Worm (Caenorhabditis elegans) whole organism, L2 larva: Measurements from ENCODE around the gene C14A6.12.

Source experiments
- R02D3.7 ChIP-seq: fragments of 150-350 bp; optimal IDR thresholded peaks from 2 replicates; lab custom pipeline; 2014; ENCODE audit warnings: missing biosample characterization, missing genetic modification characterization
- Y55F3AM.14 ChIP-seq: fragments of 200-800 bp; sonication (Bioruptor generic); optimal IDR thresholded peaks from 2 replicates; lab custom pipeline; 2018; ENCODE audit warnings: mild to moderate bottlenecking, missing genetic modification characterization, missing compliant biosample characterization
- ZK546.5 ChIP-seq: sonication (generic microtip); optimal IDR thresholded peaks from 2 replicates; lab custom pipeline; 2017; ENCODE audit warnings: missing biosample characterization, missing genetic modification characterization
- alr-1 ChIP-seq: fragments of 150-350 bp; optimal IDR thresholded peaks from 2 replicates; lab custom pipeline; 2014; ENCODE audit warnings: missing biosample characterization, missing genetic modification characterization
- blmp-1 ChIP-seq: sonication (generic microtip); optimal IDR thresholded peaks from 2 replicates; lab custom pipeline; 2017; ENCODE audit warnings: missing genetic modification characterization, mild to moderate bottlenecking, missing compliant biosample characterization, antibody characterized with exemption, moderate library complexity; ENCODE audit not compliant: insufficient read depth
- ceh-16 ChIP-seq: fragments of 150-350 bp; optimal IDR thresholded peaks from 2 replicates; lab custom pipeline; 2014; ENCODE audit warnings: missing biosample characterization, missing genetic modification characterization
- ceh-82 ChIP-seq: fragments of 150-350 bp; optimal IDR thresholded peaks from 2 replicates; lab custom pipeline; 2014; ENCODE audit warnings: missing biosample characterization, missing genetic modification characterization
- crh-2 ChIP-seq: sonication (generic microtip); optimal IDR thresholded peaks from 2 replicates; lab custom pipeline; 2017; ENCODE audit warnings: missing biosample characterization, missing genetic modification characterization
- dmd-4 ChIP-seq: sonication (generic microtip); optimal IDR thresholded peaks from 2 replicates; lab custom pipeline; 2017; ENCODE audit warnings: missing biosample characterization, missing genetic modification characterization
- elt-3 ChIP-seq: sonication (generic microtip); optimal IDR thresholded peaks from 2 replicates; lab custom pipeline; 2017; ENCODE audit warnings: missing biosample characterization, missing genetic modification characterization
- fos-1 ChIP-seq: fragments of 150-350 bp; optimal IDR thresholded peaks from 2 replicates; lab custom pipeline; 2014; ENCODE audit warnings: missing biosample characterization, missing genetic modification characterization
- gmeb-1 ChIP-seq: fragments of 150-350 bp; optimal IDR thresholded peaks from 2 replicates; lab custom pipeline; 2014; ENCODE audit warnings: missing biosample characterization, missing genetic modification characterization
- lin-11 ChIP-seq: fragments of 150-350 bp; sonication (generic microtip); optimal IDR thresholded peaks from 2 replicates; lab custom pipeline; 2014; ENCODE audit warnings: missing biosample characterization, missing genetic modification characterization, inconsistent platforms, mixed read lengths
- lin-13 ChIP-seq: fragments of 150-350 bp; optimal IDR thresholded peaks from 2 replicates; lab custom pipeline; 2014; ENCODE audit warnings: missing biosample characterization, missing genetic modification reagents, missing genetic modification characterization
- mab-5 ChIP-seq: fragments of 150-350 bp; optimal IDR thresholded peaks from 2 replicates; lab custom pipeline; 2014; ENCODE audit warnings: missing biosample characterization, missing genetic modification characterization
- mbf-1 ChIP-seq: sonication (generic microtip); optimal IDR thresholded peaks from 2 replicates; lab custom pipeline; 2017; ENCODE audit warnings: missing biosample characterization, missing genetic modification characterization
- mdl-1 ChIP-seq, 2 experiments: fragments of 150-350 bp in 1 of 2; sonication (generic microtip) in 1 of 2; optimal IDR thresholded peaks; 2 replicates each; lab custom pipeline; 2017; ENCODE audit warnings: missing biosample characterization in 2 of 2, missing genetic modification characterization in 2 of 2
- nhr-10 ChIP-seq: sonication (generic microtip); optimal IDR thresholded peaks from 2 replicates; lab custom pipeline; 2017; ENCODE audit warnings: missing biosample characterization, missing genetic modification characterization
- nhr-11 ChIP-seq: fragments of 150-350 bp; optimal IDR thresholded peaks from 2 replicates; lab custom pipeline; 2014; ENCODE audit warnings: missing biosample characterization, missing genetic modification characterization
- nhr-12 ChIP-seq: fragments of 150-350 bp; optimal IDR thresholded peaks from 2 replicates; lab custom pipeline; 2014; ENCODE audit warnings: missing biosample characterization, missing genetic modification characterization
- nhr-129 ChIP-seq: fragments of 150-350 bp; optimal IDR thresholded peaks from 2 replicates; lab custom pipeline; 2014; ENCODE audit warnings: missing biosample characterization, missing genetic modification characterization
- nhr-21 ChIP-seq: fragments of 150-350 bp; optimal IDR thresholded peaks from 2 replicates; lab custom pipeline; 2014; ENCODE audit warnings: missing biosample characterization, missing genetic modification characterization
- nhr-23 ChIP-seq: fragments of 150-350 bp; optimal IDR thresholded peaks from 2 replicates; lab custom pipeline; 2014; ENCODE audit warnings: missing biosample characterization, missing genetic modification reagents, missing genetic modification characterization
- nhr-237 ChIP-seq: fragments of 150-350 bp; optimal IDR thresholded peaks from 2 replicates; lab custom pipeline; 2014; ENCODE audit warnings: missing biosample characterization, missing genetic modification characterization
- nhr-77 ChIP-seq: fragments of 150-350 bp; optimal IDR thresholded peaks from 2 replicates; lab custom pipeline; 2014; ENCODE audit warnings: missing biosample characterization, missing genetic modification characterization
- peb-1 ChIP-seq: fragments of 150-350 bp; optimal IDR thresholded peaks from 2 replicates; lab custom pipeline; 2014; ENCODE audit warnings: missing biosample characterization, missing genetic modification characterization
- sem-4 ChIP-seq: fragments of 150-350 bp; optimal IDR thresholded peaks from 2 replicates; lab custom pipeline; 2014; ENCODE audit warnings: missing biosample characterization, missing genetic modification reagents, missing genetic modification characterization
- skn-1 ChIP-seq: sonication (generic microtip); optimal IDR thresholded peaks from 2 replicates; lab custom pipeline; 2017; ENCODE audit warnings: missing biosample characterization, missing genetic modification characterization
- sma-3 ChIP-seq: sonication (generic microtip); optimal IDR thresholded peaks from 2 replicates; lab custom pipeline; 2016; ENCODE audit warnings: missing genetic modification reagents, missing genetic modification characterization, missing compliant biosample characterization
- sma-9 ChIP-seq, 2 experiments: fragments of 150-350 bp in 1 of 2; sonication (generic microtip) in 1 of 2; optimal IDR thresholded peaks; 2 replicates each; lab custom pipeline; 2014 to 2016; ENCODE audit warnings: missing genetic modification characterization in 2 of 2, mild to moderate bottlenecking in 1 of 2, missing biosample characterization in 1 of 2, missing compliant biosample characterization in 1 of 2, missing genetic modification reagents in 1 of 2, moderate library complexity in 1 of 2
- snpc-4 ChIP-seq: fragments of 150-350 bp; optimal IDR thresholded peaks from 2 replicates; lab custom pipeline; 2014; ENCODE audit warnings: missing biosample characterization, missing genetic modification characterization
- unc-39 ChIP-seq: fragments of 150-350 bp; optimal IDR thresholded peaks from 2 replicates; lab custom pipeline; 2014; ENCODE audit warnings: missing biosample characterization, missing genetic modification characterization
- unc-62 ChIP-seq: fragments of 150-350 bp; optimal IDR thresholded peaks from 2 replicates; lab custom pipeline; 2014; ENCODE audit warnings: missing biosample characterization, missing genetic modification reagents, missing genetic modification characterization
- zag-1 ChIP-seq: fragments of 150-350 bp; optimal IDR thresholded peaks from 2 replicates; lab custom pipeline; 2014; ENCODE audit warnings: missing biosample characterization, missing genetic modification characterization
- ztf-11 ChIP-seq: sonication (generic microtip); optimal IDR thresholded peaks from 2 replicates; lab custom pipeline; 2017; ENCODE audit warnings: missing biosample characterization, missing genetic modification characterization

The C14A6.12 gene

ce11 chrV:18134378-18134777, 28.1 kb downstream of the C14A6.12 start, which contains the start of gene Y37H2A.7:
Y37H2A.7 (minus strand) TSS chrV:18134478.
- TF ChIP-seq zag-1 (tag; lab: Kevin White, UChicago) = no peak
- no peak for TF ChIP-seq unc-62 (GFP tag; lab: Kevin White, UChicago)
- TF ChIP-seq mdl-1 (tag; optimal IDR thresholded peaks at IDR 0.05; lab: Kevin White, UChicago) = no peak
- no peak for TF ChIP-seq fos-1 (tag; lab: Kevin White, UChicago)
- no peak for TF ChIP-seq ztf-11 (tag; lab: Kevin White, UChicago)
- TF ChIP-seq lin-11 = no peak
- no peak for TF ChIP-seq R02D3.7 (tag; lab: Kevin White, UChicago)
- TF ChIP-seq crh-2 (tag; lab: Kevin White, UChicago) = no peak
- no peak for TF ChIP-seq gmeb-1 (tag; lab: Kevin White, UChicago)
- TF ChIP-seq dmd-4 (tag; lab: Kevin White, UChicago) = no peak
- TF ChIP-seq peb-1 (tag; lab: Kevin White, UChicago) = no peak
- TF ChIP-seq nhr-10 (tag; lab: Kevin White, UChicago) = no peak

ce11 chrV:18133177-18133576, 29.3 kb downstream of the C14A6.12 start, which contains the start of gene Y37H2A.18:
Y37H2A.18 (minus strand) TSS chrV:18133277.
- TF ChIP-seq mab-5 (tag; lab: Kevin White, UChicago) (no peak), nhr-21 (tag; lab: Kevin White, UChicago) (no peak), alr-1 (tag; lab: Kevin White, UChicago) (no peak), dmd-4 (tag; lab: Kevin White, UChicago) (no peak), gmeb-1 (tag; lab: Kevin White, UChicago) (no peak), ceh-82 (tag; lab: Kevin White, UChicago) (no peak), skn-1 (tag; lab: Kevin White, UChicago) (no peak), mbf-1 (tag; lab: Kevin White, UChicago) (no peak), nhr-11 (tag; lab: Kevin White, UChicago) (no peak), sem-4 (tag; lab: Kevin White, UChicago) (no peak), blmp-1 (tag; lab: Kevin White, UChicago) (no peak), Y55F3AM.14 (GFP tag; lab: Kevin White, UChicago) (no peak), ZK546.5 (tag; lab: Kevin White, UChicago) (no peak)

ce11 chrV:18131049-18131448, 31.4 kb downstream of the C14A6.12 start, which contains the start of gene Y37H2A.12:
Y37H2A.12 (minus strand) TSS chrV:18131129.
- TF ChIP-seq dmd-4 (tag; lab: Kevin White, UChicago) (no peak), snpc-4 (tag; lab: Kevin White, UChicago) (no peak), Y55F3AM.14 (GFP tag; lab: Kevin White, UChicago) (no peak), ceh-16 (tag; lab: Kevin White, UChicago) (no peak)
- TF ChIP-seq, all 48 proteins: peak for 0

- TF ChIP-seq ceh-82 (tag; lab: Kevin White, UChicago) = no peak
- TF ChIP-seq ztf-11 (tag; lab: Kevin White, UChicago) = no peak
- TF ChIP-seq elt-3 (tag; lab: Kevin White, UChicago) = no peak
- no peak for TF ChIP-seq sma-3 (GFP tag; lab: Kevin White, UChicago)
- no peak for TF ChIP-seq nhr-77 (tag; lab: Kevin White, UChicago)
- no peak for TF ChIP-seq nhr-12 (tag; lab: Kevin White, UChicago)
- TF ChIP-seq nhr-129 (tag; lab: Kevin White, UChicago) = no peak
- TF ChIP-seq crh-2 (tag; lab: Kevin White, UChicago) = no peak
- TF ChIP-seq zag-1 (tag; lab: Kevin White, UChicago) = no peak
- TF ChIP-seq sma-9 (GFP tag; optimal IDR thresholded peaks at IDR 0.05; lab: Kevin White, UChicago) = no peak
- no peak for TF ChIP-seq sma-9 (tag; optimal IDR thresholded peaks at IDR 0.05; lab: Kevin White, UChicago)
- no peak for TF ChIP-seq alr-1 (tag; lab: Kevin White, UChicago)
- no peak for TF ChIP-seq mab-5 (tag; lab: Kevin White, UChicago)
- TF ChIP-seq nhr-23 (tag; lab: Kevin White, UChicago) = no peak
- no peak for TF ChIP-seq blmp-1 (tag; lab: Kevin White, UChicago)
- TF ChIP-seq fos-1 (tag; lab: Kevin White, UChicago) = no peak
- TF ChIP-seq lin-13 (GFP tag; lab: Kevin White, UChicago) = no peak
- no peak for TF ChIP-seq unc-39
- TF ChIP-seq R02D3.7 (tag; lab: Kevin White, UChicago) = no peak
- no peak for TF ChIP-seq nhr-237 (tag; lab: Kevin White, UChicago)
- no peak for TF ChIP-seq nhr-11 (tag; lab: Kevin White, UChicago)
These were observed 33.9 kb downstream of the C14A6.12 start for ce11 chrV:18128545-18128944.
